Fruit fly (Drosophila melanogaster) whole organism, wandering third instar larva: Measurements from ENCODE around the gene ush.

Source experiments
- Abd-B ChIP-seq: fragments of >200 bp; optimal IDR thresholded peaks from 2 replicates; lab custom pipeline; 2017; ENCODE audit warnings: missing biosample characterization, missing genetic modification characterization
- CG32264 ChIP-seq: fragments of 200-800 bp; sonication (Bioruptor generic); optimal IDR thresholded peaks from 2 replicates; lab custom pipeline; 2016; ENCODE audit warnings: missing biosample characterization, missing genetic modification characterization
- CG9705 ChIP-seq: fragments of 200-800 bp; sonication (Bioruptor generic); optimal IDR thresholded peaks from 2 replicates; lab custom pipeline; 2018; ENCODE audit warnings: missing biosample characterization, mild to moderate bottlenecking, missing genetic modification characterization
- CrebA ChIP-seq: fragments of 200-800 bp; sonication (Bioruptor generic); optimal IDR thresholded peaks from 2 replicates; lab custom pipeline; 2016; ENCODE audit warnings: missing biosample characterization, mild to moderate bottlenecking, missing genetic modification characterization, borderline replicate concordance
- Dfd ChIP-seq: fragments of >200 bp; optimal IDR thresholded peaks from 2 replicates; lab custom pipeline; 2017; ENCODE audit warnings: missing biosample characterization, missing genetic modification characterization
- Dif ChIP-seq: fragments of 200-275, 200-300 bp; sonication (Bioruptor generic); optimal IDR thresholded peaks from 2 replicates; lab custom pipeline; 2018; ENCODE audit warnings: missing biosample characterization, missing genetic modification characterization; ENCODE audit not compliant: partially characterized antibody
- GATAd ChIP-seq: sonication (Bioruptor generic); optimal IDR thresholded peaks from 2 replicates; lab custom pipeline; 2016; ENCODE audit warnings: missing biosample characterization, missing genetic modification characterization
- Hnf4 ChIP-seq: fragments of 200-800 bp; sonication (Bioruptor generic); optimal IDR thresholded peaks from 2 replicates; lab custom pipeline; 2016; ENCODE audit warnings: missing biosample characterization, mild to moderate bottlenecking, missing genetic modification characterization
- Hr78 ChIP-seq: fragments of >200 bp; optimal IDR thresholded peaks from 2 replicates; lab custom pipeline; 2017; ENCODE audit warnings: missing biosample characterization, missing genetic modification characterization
- Hr83 ChIP-seq: fragments of 200-300 bp; sonication (Bioruptor generic); optimal IDR thresholded peaks from 2 replicates; lab custom pipeline; 2016; ENCODE audit warnings: missing biosample characterization, mild to moderate bottlenecking, missing genetic modification characterization, moderate library complexity; ENCODE audit not compliant: poor library complexity, severe bottlenecking
- Jra ChIP-seq: sonication (Bioruptor generic); optimal IDR thresholded peaks from 2 replicates; lab custom pipeline; 2016; ENCODE audit warnings: missing biosample characterization, missing genetic modification characterization
- Mio ChIP-seq: sonication (Bioruptor generic); optimal IDR thresholded peaks from 2 replicates; lab custom pipeline; 2016; ENCODE audit warnings: missing biosample characterization, missing genetic modification characterization
- Myc ChIP-seq: fragments of >200 bp; optimal IDR thresholded peaks from 2 replicates; lab custom pipeline; 2017
- OdsH ChIP-seq: fragments of 200-800 bp; sonication (Bioruptor generic); optimal IDR thresholded peaks from 2 replicates; lab custom pipeline; 2016; ENCODE audit warnings: missing biosample characterization, mild to moderate bottlenecking, missing genetic modification characterization
- Rel ChIP-seq, 2 experiments: fragments of 200-800 bp; sonication (Bioruptor generic) in 1 of 2; optimal IDR thresholded peaks; 2 replicates in 1 of 2; 3 replicates in 1 of 2; lab custom pipeline; 2016 to 2019; ENCODE audit warnings: mild to moderate bottlenecking in 2 of 2, missing biosample characterization in 2 of 2, missing genetic modification characterization in 2 of 2, moderate library complexity in 1 of 2
- Sp1 ChIP-seq: fragments of 200-800 bp; sonication (Bioruptor generic); optimal IDR thresholded peaks from 3 replicates; lab custom pipeline; 2019; ENCODE audit warnings: missing biosample characterization, mild to moderate bottlenecking, missing genetic modification characterization, moderate library complexity
- Vsx2 ChIP-seq: fragments of 200-300, 225-300 bp; sonication (Bioruptor generic); optimal IDR thresholded peaks from 2 replicates; lab custom pipeline; 2018; ENCODE audit warnings: missing biosample characterization, missing genetic modification characterization; ENCODE audit not compliant: partially characterized antibody
- br ChIP-seq: fragments of 200-800 bp; sonication (Bioruptor generic); optimal IDR thresholded peaks from 2 replicates; lab custom pipeline; 2016; ENCODE audit warnings: missing biosample characterization, missing genetic modification characterization
- brk ChIP-seq: fragments of 200-800 bp; sonication (Bioruptor generic); optimal IDR thresholded peaks from 2 replicates; lab custom pipeline; 2016; ENCODE audit warnings: missing biosample characterization, mild to moderate bottlenecking, missing genetic modification characterization
- dmrt93B ChIP-seq: fragments of 200-800 bp; sonication (Bioruptor generic); optimal IDR thresholded peaks from 2 replicates; lab custom pipeline; 2018; ENCODE audit warnings: missing biosample characterization, mild to moderate bottlenecking, missing genetic modification characterization
- dsf ChIP-seq: sonication (Bioruptor generic); optimal IDR thresholded peaks from 2 replicates; lab custom pipeline; 2016; ENCODE audit warnings: missing biosample characterization, missing genetic modification characterization, borderline replicate concordance
- ey ChIP-seq: fragments of 200-800 bp; sonication (Bioruptor generic); optimal IDR thresholded peaks from 2 replicates; lab custom pipeline; 2016; ENCODE audit warnings: missing biosample characterization, missing genetic modification characterization
- foxo ChIP-seq, 2 experiments: fragments of 200-800 bp; sonication (Bioruptor generic); optimal IDR thresholded peaks; 2 replicates in 1 of 2; 3 replicates in 1 of 2; lab custom pipeline; 2016 to 2017; ENCODE audit warnings: missing biosample characterization in 2 of 2, missing genetic modification characterization in 2 of 2
- h ChIP-seq: fragments of 200-800 bp; sonication (Bioruptor generic); optimal IDR thresholded peaks from 3 replicates; lab custom pipeline; 2016; ENCODE audit warnings: missing biosample characterization, mild to moderate bottlenecking, missing genetic modification characterization
- jim ChIP-seq: fragments of 175-275, 200-325 bp; sonication (Bioruptor generic); optimal IDR thresholded peaks from 2 replicates; lab custom pipeline; 2016; ENCODE audit warnings: missing biosample characterization, mild to moderate bottlenecking, missing genetic modification characterization
- lola ChIP-seq: fragments of >200 bp; optimal IDR thresholded peaks from 2 replicates; lab custom pipeline; 2017; ENCODE audit warnings: missing biosample characterization, missing genetic modification characterization
- pan ChIP-seq: fragments of >200 bp; optimal IDR thresholded peaks from 2 replicates; lab custom pipeline; 2017
- psq ChIP-seq: fragments of 200-800 bp; sonication (Bioruptor generic); optimal IDR thresholded peaks from 3 replicates; lab custom pipeline; 2017; ENCODE audit warnings: missing biosample characterization, mild to moderate bottlenecking, missing genetic modification characterization, moderate library complexity
- rgr ChIP-seq: fragments of 200-800 bp; sonication (Bioruptor generic); optimal IDR thresholded peaks from 3 replicates; lab custom pipeline; 2016; ENCODE audit warnings: missing biosample characterization, mild to moderate bottlenecking, missing genetic modification characterization
- sage ChIP-seq: fragments of 200-800 bp; sonication (Bioruptor generic); optimal IDR thresholded peaks from 2 replicates; lab custom pipeline; 2016; ENCODE audit warnings: missing biosample characterization, mild to moderate bottlenecking, missing genetic modification characterization
- tai ChIP-seq: sonication (Bioruptor generic); optimal IDR thresholded peaks from 2 replicates; lab custom pipeline; 2016; ENCODE audit warnings: missing biosample characterization, missing genetic modification characterization
- usp ChIP-seq: fragments of >200 bp; optimal IDR thresholded peaks from 2 replicates; lab custom pipeline; 2017; ENCODE audit warnings: missing biosample characterization, missing genetic modification characterization
- woc ChIP-seq: sonication (Bioruptor generic); optimal IDR thresholded peaks from 2 replicates; lab custom pipeline; 2016; ENCODE audit warnings: missing biosample characterization, mild to moderate bottlenecking, missing genetic modification characterization

The ush gene

DNA sequence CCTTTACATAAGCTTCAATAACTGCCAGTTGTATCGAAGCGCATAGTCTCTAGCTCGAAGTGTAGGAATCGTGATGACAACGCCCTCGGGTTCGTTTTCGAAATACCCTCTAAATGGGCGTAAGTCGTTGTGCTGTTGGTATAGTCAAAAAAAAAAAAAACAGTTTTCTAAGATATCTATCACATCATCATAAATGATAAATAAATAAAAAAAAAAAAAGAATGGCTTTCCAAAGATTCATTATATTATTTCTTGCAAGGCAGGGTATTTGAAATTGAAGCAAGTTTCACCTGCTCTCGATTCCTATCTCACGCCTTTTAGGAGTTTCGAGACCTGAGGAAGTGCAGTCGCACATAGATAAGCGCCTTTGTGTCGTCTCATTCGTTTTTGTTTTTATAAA lies 17.3 kb downstream of the ush start:
- no peak for TF ChIP-seq Hr78 (GFP tag; lab: Kevin White, UChicago)
- no peak for TF ChIP-seq woc (GFP tag; lab: Kevin White, UChicago)
- TF ChIP-seq pan (lab: Kevin White, UChicago), result no peak
- no peak for TF ChIP-seq Vsx2 (GFP tag; lab: Kevin White, UChicago)
- TF ChIP-seq rgr (GFP tag; lab: Kevin White, UChicago), result peak; percentile 58
- TF ChIP-seq sage (GFP tag; lab: Kevin White, UChicago), result no peak
- no peak for TF ChIP-seq CG9705 (GFP tag; lab: Kevin White, UChicago)
- peak; percentile 8 for TF ChIP-seq psq
- peak in 1 of 2 experiments; percentile 58 for TF ChIP-seq foxo (GFP tag; optimal IDR thresholded peaks at IDR 0.05; lab: Kevin White, UChicago)
- no peak for TF ChIP-seq Jra (GFP tag; lab: Kevin White, UChicago)
- TF ChIP-seq ey (GFP tag; lab: Kevin White, UChicago), result peak; percentile 45
- peak; percentile 61 for TF ChIP-seq h (GFP tag; lab: Kevin White, UChicago)
- no peak for TF ChIP-seq Myc (lab: Kevin White, UChicago)
- no peak for TF ChIP-seq jim (GFP tag; lab: Kevin White, UChicago)
- TF ChIP-seq dmrt93B (GFP tag; lab: Kevin White, UChicago), result no peak
- TF ChIP-seq dsf (GFP tag; lab: Kevin White, UChicago), result no peak
- TF ChIP-seq Dfd (GFP tag; lab: Kevin White, UChicago), result no peak
- TF ChIP-seq br (GFP tag; lab: Kevin White, UChicago), result peak; percentile 41
- no peak for TF ChIP-seq GATAd (GFP tag; lab: Kevin White, UChicago)
- TF ChIP-seq OdsH (GFP tag; lab: Kevin White, UChicago), result peak; percentile 23
- TF ChIP-seq CG32264 (GFP tag; lab: Kevin White, UChicago), result no peak
- TF ChIP-seq Abd-B (GFP tag; lab: Kevin White, UChicago), result no peak
- no peak for TF ChIP-seq Sp1 (GFP tag; lab: Kevin White, UChicago)
- no peak for TF ChIP-seq Dif (GFP tag; lab: Kevin White, UChicago)

DNA sequence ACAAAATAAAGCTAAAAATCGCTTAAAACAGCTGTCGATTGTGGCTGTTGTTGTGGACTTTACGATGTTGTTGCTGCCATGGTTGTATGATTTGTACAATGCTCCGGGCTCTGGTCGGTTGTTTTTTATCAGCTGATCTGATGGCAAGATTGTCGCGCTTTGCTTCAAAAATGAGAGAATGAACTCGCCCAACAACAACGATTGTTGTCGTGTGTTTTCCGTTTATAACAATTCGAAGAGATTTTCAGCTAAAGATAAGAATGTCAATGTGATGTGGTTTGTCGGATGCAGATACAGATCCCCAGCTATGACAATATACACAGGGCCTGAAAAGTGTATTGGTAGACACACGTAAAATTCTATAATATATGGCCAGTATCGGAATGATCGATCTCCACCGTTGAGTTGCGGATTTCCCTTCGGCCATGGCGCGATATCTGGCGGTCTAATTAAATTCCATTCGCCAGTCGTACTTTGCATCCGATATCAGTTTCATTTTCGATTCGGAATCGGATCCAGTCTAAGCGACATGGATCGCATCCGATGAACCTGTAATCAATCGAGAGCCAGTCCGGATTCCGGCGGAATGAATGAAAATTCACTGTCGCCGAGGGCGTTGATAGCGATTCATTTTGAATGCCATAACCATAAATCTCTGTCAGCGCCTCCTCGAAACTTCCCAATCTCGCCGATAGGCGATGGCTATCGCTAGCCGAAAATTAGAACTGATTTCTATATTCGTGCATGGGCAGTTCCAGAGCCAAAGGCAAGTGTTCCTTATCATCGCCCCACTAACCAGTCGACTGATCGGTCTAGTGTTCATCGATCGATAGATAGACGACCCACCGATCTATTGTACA lies 19.6 kb downstream of the ush start:
- TF ChIP-seq Hr83 (GFP tag; lab: Kevin White, UChicago) (no peak), woc (GFP tag; lab: Kevin White, UChicago) (no peak), tai (GFP tag; lab: Kevin White, UChicago) (no peak), Rel (GFP tag; optimal IDR thresholded peaks at IDR 0.05; lab: Kevin White, UChicago) (no peak), Rel (tag; optimal IDR thresholded peaks at IDR 0.05; lab: Kevin White, UChicago) (peak; percentile 33), Myc (lab: Kevin White, UChicago) (no peak)

DNA sequence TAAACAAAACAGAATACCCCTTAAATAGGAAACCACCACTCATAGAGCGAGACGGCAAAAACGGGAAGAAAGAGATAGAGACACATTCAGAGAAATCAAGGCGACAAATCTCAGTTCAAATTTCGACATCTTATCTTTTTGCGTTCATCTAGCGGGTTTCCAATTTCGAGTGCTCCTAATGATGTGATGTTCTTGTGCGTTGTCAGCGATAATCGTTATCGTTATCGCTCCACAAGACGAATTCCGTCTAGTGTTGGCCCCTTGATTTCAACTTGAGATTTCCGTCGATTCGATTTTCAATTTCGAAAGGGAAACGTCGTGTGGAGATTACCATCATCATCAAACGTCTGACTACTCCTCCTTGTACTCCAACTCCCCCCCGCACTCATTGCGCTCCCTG lies 20.4 kb downstream of the ush start:
- TF ChIP-seq sage (GFP tag; lab: Kevin White, UChicago) (no peak), Hr83 (GFP tag; lab: Kevin White, UChicago) (no peak), brk (GFP tag; lab: Kevin White, UChicago) (no peak), dmrt93B (GFP tag; lab: Kevin White, UChicago) (no peak), Mio (GFP tag; lab: Kevin White, UChicago) (no peak), woc (GFP tag; lab: Kevin White, UChicago) (no peak), jim (GFP tag; lab: Kevin White, UChicago) (no peak), Hnf4 (no peak), Dfd (GFP tag; lab: Kevin White, UChicago) (no peak), usp (GFP tag; lab: Kevin White, UChicago) (no peak), CrebA (GFP tag; lab: Kevin White, UChicago) (no peak), CG9705 (GFP tag; lab: Kevin White, UChicago) (no peak), lola (GFP tag; lab: Kevin White, UChicago) (no peak)
